Fruit fly (Drosophila melanogaster) whole organism, embryonic: ENCODE data around the gene CG6709.

ENCODE experiments used
- CG10147 ChIP-seq: fragments of 200-800 bp; sonication (Bioruptor generic); optimal IDR thresholded peaks from 2 replicates; lab custom pipeline; 2019; ENCODE audit warnings: missing biosample characterization, mild to moderate bottlenecking, missing genetic modification characterization, moderate library complexity
- CG10209 ChIP-seq: fragments of 200-800 bp; sonication (Bioruptor generic); optimal IDR thresholded peaks from 3 replicates; lab custom pipeline; 2017; ENCODE audit warnings: missing biosample characterization, mild to moderate bottlenecking, missing genetic modification characterization, missing genetic modification reagents
- CG10321 ChIP-seq: fragments of 200-800 bp; sonication (Bioruptor generic); IDR thresholded peaks from 2 replicates; pipeline ENCODE4 v1.3.6; 2022; ENCODE audit warnings: missing biosample characterization, missing genetic modification characterization
- CG10979 ChIP-seq: fragments of 200-800 bp; sonication (Bioruptor generic); optimal IDR thresholded peaks from 2 replicates; lab custom pipeline; 2018; ENCODE audit warnings: missing biosample characterization, mild to moderate bottlenecking, missing genetic modification characterization, moderate library complexity
- CG13894 ChIP-seq: fragments of 200-800 bp; sonication (Bioruptor generic); optimal IDR thresholded peaks from 3 replicates; lab custom pipeline; 2018; ENCODE audit warnings: missing biosample characterization, mild to moderate bottlenecking, missing genetic modification characterization, moderate library complexity
- CG15011 ChIP-seq: fragments of 200-800 bp; sonication (Bioruptor generic); optimal IDR thresholded peaks from 3 replicates; lab custom pipeline; 2018; ENCODE audit warnings: missing biosample characterization, mild to moderate bottlenecking, missing genetic modification characterization
- CG15514 ChIP-seq: fragments of 200-800 bp; sonication (Bioruptor generic); optimal IDR thresholded peaks from 3 replicates; lab custom pipeline; 2017; ENCODE audit warnings: missing biosample characterization, missing genetic modification characterization, mild to moderate bottlenecking, moderate library complexity, missing genetic modification reagents
- CG15601 ChIP-seq: fragments of 200-800 bp; sonication (Bioruptor generic); optimal IDR thresholded peaks from 3 replicates; lab custom pipeline; 2019; ENCODE audit warnings: missing biosample characterization, mild to moderate bottlenecking, missing genetic modification characterization, moderate library complexity
- CG1602 ChIP-seq: fragments of 200-800 bp; sonication (Bioruptor generic); optimal IDR thresholded peaks from 3 replicates; lab custom pipeline; 2016; ENCODE audit warnings: missing biosample characterization, missing genetic modification characterization
- CG1792 ChIP-seq: fragments of 200-800 bp; sonication (Bioruptor generic); optimal IDR thresholded peaks from 2 replicates; lab custom pipeline; 2016; ENCODE audit warnings: missing biosample characterization, missing genetic modification characterization
- CG2199 ChIP-seq: fragments of 200-800 bp; sonication (Bioruptor generic); IDR thresholded peaks from 3 replicates; pipeline ENCODE4 v1.3.6; 2022; ENCODE audit warnings: missing biosample characterization, missing genetic modification characterization
- CG2889 ChIP-seq: fragments of 200-800 bp; sonication (Bioruptor generic); IDR thresholded peaks from 3 replicates; pipeline ENCODE4 v1.3.6; 2022; ENCODE audit warnings: missing biosample characterization, missing genetic modification characterization
- CG3838 ChIP-seq: fragments of 200-800 bp; sonication (Bioruptor generic); optimal IDR thresholded peaks from 3 replicates; lab custom pipeline; 2016; ENCODE audit warnings: missing biosample characterization, missing genetic modification characterization
- CG42726 ChIP-seq: fragments of 200-800 bp; sonication (Bioruptor generic); IDR thresholded peaks from 2 replicates; pipeline ENCODE4 v1.3.6; 2022; ENCODE audit warnings: missing biosample characterization, missing genetic modification characterization; ENCODE audit not compliant: partially characterized antibody
- CG4328 ChIP-seq: fragments of 200-800 bp; sonication (Bioruptor generic); optimal IDR thresholded peaks from 3 replicates; lab custom pipeline; 2017; ENCODE audit warnings: missing biosample characterization, missing genetic modification reagents, missing genetic modification characterization
- CG7987 ChIP-seq: fragments of 200-800 bp; sonication (Bioruptor generic); optimal IDR thresholded peaks from 2 replicates; lab custom pipeline; 2018; ENCODE audit warnings: missing biosample characterization, mild to moderate bottlenecking, missing genetic modification characterization, moderate library complexity
- CG8765 ChIP-seq: fragments of 200-800 bp; sonication (Bioruptor generic); IDR thresholded peaks from 2 replicates; pipeline ENCODE4 v1.3.6; 2022; ENCODE audit warnings: missing biosample characterization, missing genetic modification characterization
- CG9215 ChIP-seq: fragments of 200-800 bp; sonication (Bioruptor generic); IDR thresholded peaks from 2 replicates; pipeline ENCODE4 v1.3.6; 2022; ENCODE audit warnings: missing biosample characterization, missing genetic modification characterization
- Dref ChIP-seq: fragments of 200-800 bp; sonication (Bioruptor generic); IDR thresholded peaks from 2 replicates; pipeline ENCODE4 v1.3.6; 2022; ENCODE audit warnings: missing biosample characterization, missing genetic modification characterization
- Drgx ChIP-seq: fragments of 200-800 bp; sonication (Bioruptor generic); IDR thresholded peaks from 2 replicates; pipeline ENCODE4 v1.3.6; 2022; ENCODE audit warnings: missing biosample characterization, missing genetic modification characterization
- Fer2 ChIP-seq: fragments of 200-800 bp; sonication (Bioruptor generic); optimal IDR thresholded peaks from 2 replicates; lab custom pipeline; 2018; ENCODE audit warnings: missing biosample characterization, mild to moderate bottlenecking, missing genetic modification characterization, moderate library complexity
- Gsc ChIP-seq: fragments of 200-800 bp; sonication (Bioruptor generic); IDR thresholded peaks from 2 replicates; pipeline ENCODE4 v1.3.6; 2022; ENCODE audit warnings: missing biosample characterization, missing genetic modification characterization
- HLH4C ChIP-seq: fragments of 200-800 bp; sonication (Bioruptor generic); IDR thresholded peaks from 3 replicates; pipeline ENCODE4 v1.3.6; 2022; ENCODE audit warnings: missing biosample characterization, missing genetic modification characterization; ENCODE audit not compliant: partially characterized antibody
- HmgD ChIP-seq: fragments of 200-800 bp; sonication (Bioruptor generic); optimal IDR thresholded peaks from 3 replicates; lab custom pipeline; 2016; ENCODE audit warnings: missing biosample characterization, missing genetic modification characterization
- Hr78 ChIP-seq, 2 experiments: fragments of 200-800 bp in 1 of 2; fragments of >200 bp in 1 of 2; sonication (Bioruptor generic) in 1 of 2; optimal IDR thresholded peaks; 2 replicates each; lab custom pipeline; 2017 to 2019; ENCODE audit warnings: missing biosample characterization in 2 of 2, missing genetic modification characterization in 2 of 2, mild to moderate bottlenecking in 1 of 2, moderate library complexity in 1 of 2
- MESR4 ChIP-seq: fragments of 200-800 bp; sonication (Bioruptor generic); optimal IDR thresholded peaks from 2 replicates; lab custom pipeline; 2018; ENCODE audit warnings: missing biosample characterization, mild to moderate bottlenecking, missing genetic modification characterization, moderate library complexity
- Meics ChIP-seq: fragments of 200-800 bp; sonication (Bioruptor generic); optimal IDR thresholded peaks from 2 replicates; lab custom pipeline; 2017; ENCODE audit warnings: missing biosample characterization, mild to moderate bottlenecking, missing genetic modification characterization
- Mes4 ChIP-seq: fragments of 200-800 bp; sonication (Bioruptor generic); optimal IDR thresholded peaks from 2 replicates; lab custom pipeline; 2016; ENCODE audit warnings: missing biosample characterization, missing genetic modification characterization
- NK7.1 ChIP-seq: fragments of 200-800 bp; sonication (Bioruptor generic); optimal IDR thresholded peaks from 3 replicates; lab custom pipeline; 2016; ENCODE audit warnings: missing biosample characterization, missing genetic modification characterization
- Nf-YB ChIP-seq: fragments of 200-800 bp; sonication (Bioruptor generic); optimal IDR thresholded peaks from 3 replicates; lab custom pipeline; 2019; ENCODE audit warnings: missing biosample characterization, mild to moderate bottlenecking, missing genetic modification characterization, moderate library complexity
- Nf-YC ChIP-seq: fragments of 200-800 bp; optimal IDR thresholded peaks from 3 replicates; lab custom pipeline; 2019; ENCODE audit warnings: missing biosample characterization, mild to moderate bottlenecking, missing genetic modification characterization, moderate library complexity
- Ptx1 ChIP-seq: fragments of 200-800 bp; sonication (Bioruptor generic); IDR thresholded peaks from 2 replicates; pipeline ENCODE4 v1.3.6; 2022; ENCODE audit warnings: missing biosample characterization, missing genetic modification characterization
- Sox102F ChIP-seq: fragments of 200-800 bp; sonication (Bioruptor generic); optimal IDR thresholded peaks from 2 replicates; lab custom pipeline; 2018; ENCODE audit warnings: missing biosample characterization, mild to moderate bottlenecking, missing genetic modification characterization, moderate library complexity
- Stat92E ChIP-seq, 3 experiments: fragments of >200 bp in 2 of 3; fragments of 200-800 bp in 1 of 3; sonication (Bioruptor generic) in 1 of 3; optimal IDR thresholded peaks; 2 replicates each; lab custom pipeline; 2017 to 2019; ENCODE audit warnings: missing biosample characterization in 3 of 3, missing genetic modification characterization in 3 of 3, mild to moderate bottlenecking in 1 of 3, moderate library complexity in 1 of 3
- ac ChIP-seq: fragments of 200-800 bp; sonication (Bioruptor generic); optimal IDR thresholded peaks from 3 replicates; lab custom pipeline; 2017; ENCODE audit warnings: missing biosample characterization, mild to moderate bottlenecking, missing genetic modification characterization
- caup ChIP-seq: fragments of 200-800 bp; sonication (Bioruptor generic); optimal IDR thresholded peaks from 3 replicates; lab custom pipeline; 2017; ENCODE audit warnings: missing biosample characterization, mild to moderate bottlenecking, missing genetic modification characterization, moderate library complexity; ENCODE audit not compliant: severe bottlenecking
- dan ChIP-seq: fragments of 200-800 bp; sonication (Bioruptor generic); IDR thresholded peaks from 2 replicates; pipeline ENCODE4 v1.3.6; 2022; ENCODE audit warnings: missing biosample characterization, missing genetic modification characterization
- dati ChIP-seq: fragments of 200-800 bp; sonication (Bioruptor generic); IDR thresholded peaks from 2 replicates; pipeline ENCODE4 v1.3.6; 2022; ENCODE audit warnings: missing biosample characterization, missing genetic modification characterization
- ems ChIP-seq: fragments of 200-800 bp; sonication (Bioruptor generic); optimal IDR thresholded peaks from 3 replicates; lab custom pipeline; 2016; ENCODE audit warnings: missing biosample characterization, missing genetic modification characterization
- ftz-f1 ChIP-seq: fragments of 200-800 bp; sonication (Bioruptor generic); optimal IDR thresholded peaks from 2 replicates; lab custom pipeline; 2016; ENCODE audit warnings: missing biosample characterization, missing genetic modification characterization
- onecut ChIP-seq: fragments of 200-800 bp; sonication (Bioruptor generic); IDR thresholded peaks from 2 replicates; pipeline ENCODE4 v1.3.6; 2022; ENCODE audit warnings: missing biosample characterization, missing genetic modification characterization
- pho ChIP-seq: fragments of 200-800 bp; sonication (Bioruptor generic); optimal IDR thresholded peaks from 2 replicates; lab custom pipeline; 2016; ENCODE audit warnings: missing biosample characterization, missing genetic modification characterization
- prd ChIP-seq, 3 experiments: fragments of >200 bp in 2 of 3; fragments of 200-800 bp in 1 of 3; sonication (Bioruptor generic) in 1 of 3; optimal IDR thresholded peaks in 2 of 3; IDR thresholded peaks in 1 of 3; 2 replicates in 2 of 3; 3 replicates in 1 of 3; pipeline versions ENCODE4 v1.3.6 to Lab custom; 2017 to 2022; ENCODE audit warnings: missing biosample characterization in 1 of 3, missing genetic modification characterization in 1 of 3
- pum ChIP-seq: fragments of 200-800 bp; sonication (Bioruptor generic); optimal IDR thresholded peaks from 2 replicates; lab custom pipeline; 2016; ENCODE audit warnings: missing biosample characterization, missing genetic modification characterization
- sug ChIP-seq: fragments of 200-800 bp; optimal IDR thresholded peaks from 2 replicates; lab custom pipeline; 2019; ENCODE audit warnings: missing biosample characterization, mild to moderate bottlenecking, missing genetic modification characterization, moderate library complexity
- toy ChIP-seq: fragments of 200-800 bp; sonication (Bioruptor generic); IDR thresholded peaks from 2 replicates; pipeline ENCODE4 v1.3.6; 2022; ENCODE audit warnings: missing biosample characterization, missing genetic modification characterization
- unc-4 ChIP-seq: fragments of 200-800 bp; sonication (Bioruptor generic); IDR thresholded peaks from 2 replicates; pipeline ENCODE4 v1.3.6; 2022; ENCODE audit warnings: missing biosample characterization, missing genetic modification characterization; ENCODE audit not compliant: partially characterized antibody
- vnd ChIP-seq: fragments of 200-800 bp; sonication (Bioruptor generic); IDR thresholded peaks from 3 replicates; pipeline ENCODE4 v1.3.6; 2022; ENCODE audit warnings: missing biosample characterization, missing genetic modification characterization; ENCODE audit not compliant: partially characterized antibody

Gene CG6709

DNA sequence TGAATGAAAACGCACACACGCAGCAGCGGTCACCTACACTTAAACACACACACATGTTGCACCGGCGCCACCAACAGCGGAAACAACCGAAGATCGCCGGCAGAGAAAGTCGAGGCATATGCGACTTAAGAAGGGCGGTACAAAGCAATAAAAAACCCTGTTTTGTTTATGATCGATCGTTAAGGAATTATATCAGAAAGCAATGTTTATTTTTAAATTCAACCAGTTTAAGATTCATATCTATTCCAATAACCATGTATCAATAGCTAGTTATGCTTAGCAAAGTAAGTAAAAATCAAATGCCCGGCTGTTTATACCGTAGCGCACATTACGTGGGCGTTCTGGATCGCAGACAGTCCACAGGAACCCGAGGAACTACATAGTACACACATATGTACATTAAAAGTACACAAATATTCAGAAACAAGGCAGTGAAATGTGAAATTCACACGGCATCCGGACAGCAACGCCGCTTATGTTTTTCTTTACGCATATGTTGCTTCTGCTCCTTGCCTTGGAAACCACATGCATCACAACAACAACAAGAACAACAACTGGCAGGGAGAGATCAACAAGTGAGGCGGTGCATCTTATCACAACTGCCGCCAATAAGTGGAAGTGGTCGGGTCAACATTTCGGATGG is 38.6 kb downstream of the CG6709 start (continued):
- TF ChIP-seq CG10209 (GFP tag; lab: Kevin White, UChicago) (peak; percentile 96), HLH4C (no peak), Hr78 (GFP tag; optimal IDR thresholded peaks at IDR 0.05; lab: Kevin White, UChicago) (peak in 1 of 2 experiments; percentile 93), Ptx1 (peak; percentile 97), Nf-YC (peak; percentile 76), toy (GFP tag; lab: Robert Waterston, UW) (peak; percentile 84), CG42726 (GFP tag; lab: Robert Waterston, UW) (no peak), NK7.1 (GFP tag; lab: Kevin White, UChicago) (peak; percentile 93), ems (GFP tag; lab: Kevin White, UChicago) (peak; percentile 98), dan (GFP tag; lab: Robert Waterston, UW) (peak; percentile 99), CG1792 (GFP tag; lab: Kevin White, UChicago) (peak; percentile 97), Dref (no peak), CG2199 (peak; percentile 99), CG4328 (GFP tag; lab: Kevin White, UChicago) (peak; percentile 94), CG7987 (GFP tag; lab: Kevin White, UChicago) (peak; percentile 90), sug (tag; lab: Kevin White, UChicago) (peak; percentile 81), pho (GFP tag; lab: Kevin White, UChicago) (peak; percentile 92), CG9215 (GFP tag; lab: Robert Waterston, UW) (peak; percentile 88), dati (GFP tag; lab: Robert Waterston, UW) (peak; percentile 94), Gsc (GFP tag; lab: Robert Waterston, UW) (peak; percentile 96), CG2889 (GFP tag; lab: Robert Waterston, UW) (peak; percentile 91), caup (GFP tag; lab: Kevin White, UChicago) (peak; percentile 92), Mes4 (GFP tag; lab: Kevin White, UChicago) (peak; percentile 97), CG1602 (GFP tag; lab: Kevin White, UChicago) (peak; percentile 97), CG10147 (peak; percentile 94), pum (GFP tag; lab: Kevin White, UChicago) (peak; percentile 99), vnd (GFP tag; lab: Robert Waterston, UW) (no peak), onecut (GFP tag; lab: Robert Waterston, UW) (peak; percentile 94), MESR4 (GFP tag; lab: Kevin White, UChicago) (peak; percentile 57), unc-4 (no peak), CG13894 (tag; lab: Kevin White, UChicago) (peak; percentile 74), Stat92E (GFP tag; optimal IDR thresholded peaks at IDR 0.05; lab: Kevin White, UChicago) (peak in 1 of 3 experiments; percentile 96), CG15514 (peak; percentile 73), CG15011 (GFP tag; lab: Kevin White, UChicago) (peak; percentile 94), CG10979 (tag; lab: Kevin White, UChicago) (peak; percentile 100), prd (optimal IDR thresholded peaks at IDR 0.05; lab: Kevin White, UChicago) (no peak), prd (GFP tag; IDR thresholded peaks at IDR 0.05; lab: Robert Waterston, UW) (peak; percentile 99), Nf-YB (peak; percentile 85), HmgD (peak; percentile 95), Fer2 (peak; percentile 81), Drgx (GFP tag; lab: Robert Waterston, UW) (peak; percentile 97), ftz-f1 (GFP tag; lab: Kevin White, UChicago) (peak; percentile 38), ac (GFP tag; lab: Kevin White, UChicago) (peak; percentile 95), CG3838 (peak; percentile 94), CG8765 (GFP tag; lab: Robert Waterston, UW) (peak; percentile 98), Sox102F (peak; percentile 96), CG10321 (peak; percentile 75), CG15601 (tag; lab: Kevin White, UChicago) (peak; percentile 96), Meics (peak; percentile 92)
